Fruit fly (Drosophila melanogaster) whole organism, adult: ENCODE data around the gene Mettl14.
A peak's percentile ranks its signal among the peaks of the same experiment; 100 is the strongest.

Source experiments
- CG11617 ChIP-seq: fragments of 200-800 bp; sonication (Bioruptor generic); optimal IDR thresholded peaks from 2 replicates; lab custom pipeline; 2017; ENCODE audit warnings: mild to moderate bottlenecking, missing biosample characterization, missing genetic modification reagents, missing genetic modification characterization
- CG12768 ChIP-seq: fragments of 200-800 bp; sonication (Bioruptor generic); optimal IDR thresholded peaks from 2 replicates; lab custom pipeline; 2017; ENCODE audit warnings: missing biosample characterization, missing genetic modification characterization, mild to moderate bottlenecking, moderate library complexity, missing genetic modification reagents
- CG14711 ChIP-seq: fragments of 200-800 bp; sonication (Bioruptor generic); optimal IDR thresholded peaks from 2 replicates; lab custom pipeline; 2018; ENCODE audit warnings: missing biosample characterization, mild to moderate bottlenecking, missing genetic modification characterization, moderate library complexity
- CG1620 ChIP-seq: fragments of 200-800 bp; sonication (Bioruptor generic); optimal IDR thresholded peaks from 2 replicates; lab custom pipeline; 2016; ENCODE audit warnings: missing biosample characterization, missing genetic modification characterization
- CG33017 ChIP-seq: fragments of 200-800 bp; sonication (Bioruptor generic); optimal IDR thresholded peaks from 2 replicates; lab custom pipeline; 2018; ENCODE audit warnings: missing biosample characterization, mild to moderate bottlenecking, missing genetic modification characterization, moderate library complexity
- CG5204 ChIP-seq: fragments of 200-800 bp; sonication (Bioruptor generic); optimal IDR thresholded peaks from 2 replicates; lab custom pipeline; 2016; ENCODE audit warnings: missing biosample characterization, missing genetic modification characterization
- CG7045 ChIP-seq: fragments of 200-800 bp; sonication (Bioruptor generic); optimal IDR thresholded peaks from 2 replicates; lab custom pipeline; 2017; ENCODE audit warnings: missing biosample characterization, mild to moderate bottlenecking, missing genetic modification characterization
- CG7101 ChIP-seq: fragments of 200-800 bp; sonication (Bioruptor generic); optimal IDR thresholded peaks from 2 replicates; lab custom pipeline; 2018; ENCODE audit warnings: missing biosample characterization, mild to moderate bottlenecking, missing genetic modification characterization, moderate library complexity
- Clk ChIP-seq: fragments of 200-800 bp; sonication (Bioruptor generic); optimal IDR thresholded peaks from 2 replicates; lab custom pipeline; 2017; ENCODE audit warnings: missing biosample characterization, missing genetic modification characterization
- Crg-1 ChIP-seq: fragments of 200-800 bp; sonication (Bioruptor generic); optimal IDR thresholded peaks from 2 replicates; lab custom pipeline; 2016; ENCODE audit warnings: missing biosample characterization, missing genetic modification characterization
- Hr96 ChIP-seq: fragments of 200-800 bp; sonication (Bioruptor generic); optimal IDR thresholded peaks from 2 replicates; lab custom pipeline; 2016; ENCODE audit warnings: missing biosample characterization, missing genetic modification characterization
- Mnt ChIP-seq: fragments of 200-800 bp; sonication (Bioruptor generic); optimal IDR thresholded peaks from 2 replicates; lab custom pipeline; 2016; ENCODE audit warnings: missing biosample characterization, mild to moderate bottlenecking, missing genetic modification characterization
- bab1 ChIP-seq: fragments of 200-800 bp; sonication (Bioruptor generic); optimal IDR thresholded peaks from 3 replicates; lab custom pipeline; 2019; ENCODE audit warnings: missing biosample characterization, mild to moderate bottlenecking, missing genetic modification characterization, moderate library complexity
- cic ChIP-seq: fragments of 200-800 bp; sonication (Bioruptor generic); optimal IDR thresholded peaks from 2 replicates; lab custom pipeline; 2017; ENCODE audit warnings: missing biosample characterization, mild to moderate bottlenecking, missing genetic modification characterization, moderate library complexity
- cnc ChIP-seq, 2 experiments: fragments of >200 bp; optimal IDR thresholded peaks; 2 replicates each; lab custom pipeline; 2017
- kay ChIP-seq: fragments of 200-800 bp; sonication (Bioruptor generic); peaks from one replicate; lab custom pipeline; 2016; ENCODE audit warnings: missing biosample characterization, missing genetic modification characterization, borderline replicate concordance
- ovo ChIP-seq: fragments of 200-800 bp; sonication (Bioruptor generic); optimal IDR thresholded peaks from 2 replicates; lab custom pipeline; 2016; ENCODE audit warnings: missing biosample characterization, missing genetic modification characterization
- pad ChIP-seq: fragments of 200-800 bp; sonication (Bioruptor generic); optimal IDR thresholded peaks from 3 replicates; lab custom pipeline; 2017; ENCODE audit warnings: missing biosample characterization, missing genetic modification characterization, mild to moderate bottlenecking, moderate library complexity, missing genetic modification reagents
- tj ChIP-seq: fragments of 200-800 bp; sonication (Bioruptor generic); optimal IDR thresholded peaks from 3 replicates; lab custom pipeline; 2017; ENCODE audit warnings: missing biosample characterization, mild to moderate bottlenecking, missing genetic modification characterization, moderate library complexity
- toe ChIP-seq: fragments of 200-800 bp; sonication (Bioruptor generic); optimal IDR thresholded peaks from 2 replicates; lab custom pipeline; 2016; ENCODE audit warnings: missing biosample characterization, missing genetic modification characterization

Gene Mettl14

dm6 chr2L:8333185-8333584 is 25.0 kb downstream of the Mettl14 start:
- TF ChIP-seq kay (GFP tag; lab: Kevin White, UChicago) = no peak
- TF ChIP-seq CG12768 = no peak
- TF ChIP-seq tj (GFP tag; lab: Kevin White, UChicago) = no peak
- no peak for TF ChIP-seq cic (GFP tag; lab: Kevin White, UChicago)
- no peak for TF ChIP-seq bab1 (GFP tag; lab: Kevin White, UChicago)
- TF ChIP-seq CG7045 (GFP tag; lab: Kevin White, UChicago) = no peak
- no peak for TF ChIP-seq CG7101 (tag; lab: Kevin White, UChicago)
- TF ChIP-seq CG33017 (tag; lab: Kevin White, UChicago) = no peak
- TF ChIP-seq Hr96 (GFP tag; lab: Kevin White, UChicago) = no peak
- TF ChIP-seq ovo (GFP tag; lab: Kevin White, UChicago) = no peak
- TF ChIP-seq CG14711 (tag; lab: Kevin White, UChicago) = no peak
- TF ChIP-seq Mnt = no peak
- TF ChIP-seq Clk (GFP tag; lab: Kevin White, UChicago) = no peak
- no peak for TF ChIP-seq CG1620 (GFP tag; lab: Kevin White, UChicago)
- TF ChIP-seq toe = no peak
- TF ChIP-seq pad (GFP tag; lab: Kevin White, UChicago) = no peak
- TF ChIP-seq CG5204 (GFP tag; lab: Kevin White, UChicago) = no peak
- TF ChIP-seq CG11617 (GFP tag; lab: Kevin White, UChicago) = no peak
- no peak for TF ChIP-seq cnc (optimal IDR thresholded peaks at IDR 0.05; lab: Kevin White, UChicago)
- TF ChIP-seq Crg-1 (GFP tag; lab: Kevin White, UChicago) = no peak

- TF ChIP-seq CG7101 (tag; lab: Kevin White, UChicago) (no peak), Clk (GFP tag; lab: Kevin White, UChicago) (no peak), Crg-1 (GFP tag; lab: Kevin White, UChicago) (no peak), bab1 (GFP tag; lab: Kevin White, UChicago) (no peak), tj (GFP tag; lab: Kevin White, UChicago) (no peak), CG1620 (GFP tag; lab: Kevin White, UChicago) (no peak), cnc (optimal IDR thresholded peaks at IDR 0.05; lab: Kevin White, UChicago) (no peak), CG11617 (GFP tag; lab: Kevin White, UChicago) (no peak), pad (GFP tag; lab: Kevin White, UChicago) (no peak), ovo (GFP tag; lab: Kevin White, UChicago) (no peak), CG7045 (GFP tag; lab: Kevin White, UChicago) (no peak), cic (GFP tag; lab: Kevin White, UChicago) (no peak), Mnt (no peak)
Observed at dm6 chr2L:8333624-8334023, 25.4 kb downstream of the Mettl14 start.

- peak; percentile 20 for TF ChIP-seq bab1 (GFP tag; lab: Kevin White, UChicago)
- TF ChIP-seq CG1620 (GFP tag; lab: Kevin White, UChicago) = no peak
Observed at dm6 chr2L:8334705-8335104, 26.5 kb downstream of the Mettl14 start.

- TF ChIP-seq kay (GFP tag; lab: Kevin White, UChicago) (no peak), ovo (GFP tag; lab: Kevin White, UChicago) (no peak), pad (GFP tag; lab: Kevin White, UChicago) (no peak), Hr96 (GFP tag; lab: Kevin White, UChicago) (no peak), CG7045 (GFP tag; lab: Kevin White, UChicago) (no peak), CG7101 (tag; lab: Kevin White, UChicago) (no peak), Crg-1 (GFP tag; lab: Kevin White, UChicago) (no peak), tj (GFP tag; lab: Kevin White, UChicago) (no peak), CG11617 (GFP tag; lab: Kevin White, UChicago) (no peak), cnc (optimal IDR thresholded peaks at IDR 0.05; lab: Kevin White, UChicago) (no peak), toe (no peak), CG14711 (tag; lab: Kevin White, UChicago) (no peak), Mnt (no peak), cic (GFP tag; lab: Kevin White, UChicago) (no peak)
Observed at dm6 chr2L:8338039-8338438, 29.8 kb downstream of the Mettl14 start, which contains the start of gene witty. TSS of gene witty (plus strand) at chr2L:8338287.

- TF ChIP-seq ovo (GFP tag; lab: Kevin White, UChicago) (no peak), toe (no peak), CG11617 (GFP tag; lab: Kevin White, UChicago) (no peak), cic (GFP tag; lab: Kevin White, UChicago) (no peak), Hr96 (GFP tag; lab: Kevin White, UChicago) (no peak), CG1620 (GFP tag; lab: Kevin White, UChicago) (no peak), Mnt (no peak), tj (GFP tag; lab: Kevin White, UChicago) (no peak), CG7045 (GFP tag; lab: Kevin White, UChicago) (no peak), CG12768 (no peak), bab1 (GFP tag; lab: Kevin White, UChicago) (no peak), CG33017 (tag; lab: Kevin White, UChicago) (no peak), Clk (GFP tag; lab: Kevin White, UChicago) (no peak), CG5204 (GFP tag; lab: Kevin White, UChicago) (no peak), kay (GFP tag; lab: Kevin White, UChicago) (no peak)
Observed at dm6 chr2L:8339751-8340349, 31.6 kb downstream of the Mettl14 start.

dm6 chr2L:8342395-8342794 is 34.2 kb downstream of the Mettl14 start, which contains the start of gene CG14273:
TSS of gene CG14273 (plus strand) at chr2L:8342695.
- no peak for TF ChIP-seq Mnt
- TF ChIP-seq tj (GFP tag; lab: Kevin White, UChicago) = no peak
- no peak for TF ChIP-seq cnc (optimal IDR thresholded peaks at IDR 0.05; lab: Kevin White, UChicago)
- no peak for TF ChIP-seq kay (GFP tag; lab: Kevin White, UChicago)
- TF ChIP-seq Clk (GFP tag; lab: Kevin White, UChicago) = no peak
- no peak for TF ChIP-seq CG5204 (GFP tag; lab: Kevin White, UChicago)
- no peak for TF ChIP-seq pad (GFP tag; lab: Kevin White, UChicago)
- TF ChIP-seq CG33017 (tag; lab: Kevin White, UChicago) = no peak
- no peak for TF ChIP-seq CG11617 (GFP tag; lab: Kevin White, UChicago)
- no peak for TF ChIP-seq bab1 (GFP tag; lab: Kevin White, UChicago)
- TF ChIP-seq Crg-1 (GFP tag; lab: Kevin White, UChicago) = no peak
